Fruit fly (Drosophila melanogaster): ENCODE measurements around the gene CG31975.

The CG31975 gene

dm6 chr2L:182360-183144 is 41.8 kb upstream of the CG31975 start (continued):
- TF ChIP-seq Dref (GFP tag; IDR thresholded peaks at IDR 0.05), result no peak
- no peak for TF ChIP-seq ab (GFP tag; optimal IDR thresholded peaks at IDR 0.05)
- no peak for TF ChIP-seq Awh (GFP tag; IDR thresholded peaks at IDR 0.05)
- no peak for TF ChIP-seq TFAM (GFP tag; optimal IDR thresholded peaks at IDR 0.05)
- peak; percentile 40 for TF ChIP-seq trem (tag; optimal IDR thresholded peaks at IDR 0.05)
- TF ChIP-seq CG2120 (GFP tag; optimal IDR thresholded peaks at IDR 0.05), result no peak
- no peak for TF ChIP-seq CoRest (tag; optimal IDR thresholded peaks at IDR 0.05)
- no peak for TF ChIP-seq da (GFP tag; optimal IDR thresholded peaks at IDR 0.05)
- TF ChIP-seq CG14050 (GFP tag; IDR thresholded peaks at IDR 0.05), result no peak
- no peak for TF ChIP-seq peb (GFP tag; IDR thresholded peaks at IDR 0.05)
- no peak for TF ChIP-seq NC2β (GFP tag; optimal IDR thresholded peaks at IDR 0.05)
- TF ChIP-seq CG14014 (GFP tag; IDR thresholded peaks at IDR 0.05), result no peak
- peak; percentile 2 for TF ChIP-seq dm (GFP tag; optimal IDR thresholded peaks at IDR 0.05)
- peak in 1 of 2 experiments; percentile 28 for TF ChIP-seq Trl (optimal IDR thresholded peaks at IDR 0.05)
- TF ChIP-seq Trl (GFP tag; optimal IDR thresholded peaks at IDR 0.05), result no peak
- no peak for TF ChIP-seq CG7745 (tag; optimal IDR thresholded peaks at IDR 0.05)
- TF ChIP-seq CG4404 (GFP tag; IDR thresholded peaks at IDR 0.05), result no peak
- TF ChIP-seq kni (GFP tag; optimal IDR thresholded peaks at IDR 0.05), result no peak
- TF ChIP-seq otp (GFP tag; IDR thresholded peaks at IDR 0.05), result no peak
- no peak for TF ChIP-seq emc (GFP tag; optimal IDR thresholded peaks at IDR 0.05)
- no peak for TF ChIP-seq CG2116 (GFP tag; optimal IDR thresholded peaks at IDR 0.05)
- no peak for TF ChIP-seq CG5953 (GFP tag; IDR thresholded peaks at IDR 0.05)
- TF ChIP-seq cg (GFP tag; optimal IDR thresholded peaks at IDR 0.05), result peak; percentile 93
- no peak for TF ChIP-seq fd64A (GFP tag; optimal IDR thresholded peaks at IDR 0.05)
- TF ChIP-seq Mrtf (GFP tag; IDR thresholded peaks at IDR 0.05), result no peak
- no peak for TF ChIP-seq dati (GFP tag; IDR thresholded peaks at IDR 0.05)
- no peak for TF ChIP-seq CG8290 (GFP tag; optimal IDR thresholded peaks at IDR 0.05)
- no peak for TF ChIP-seq CG8290 (tag; optimal IDR thresholded peaks at IDR 0.05)
- TF ChIP-seq Xrp1 (GFP tag; IDR thresholded peaks at IDR 0.05), result no peak
- TF ChIP-seq h (optimal IDR thresholded peaks at IDR 0.05), result no peak
- TF ChIP-seq CHES-1-like (GFP tag; optimal IDR thresholded peaks at IDR 0.05), result peak; percentile 40
- no peak for TF ChIP-seq CG17829 (tag; optimal IDR thresholded peaks at IDR 0.05)
- TF ChIP-seq mirr (GFP tag; optimal IDR thresholded peaks at IDR 0.05), result no peak
- TF ChIP-seq Vsx1 (GFP tag; optimal IDR thresholded peaks at IDR 0.05), result no peak
- TF ChIP-seq lola (GFP tag; optimal IDR thresholded peaks at IDR 0.05), result no peak
- TF ChIP-seq CG11504 (tag; optimal IDR thresholded peaks at IDR 0.05), result peak; percentile 55
- TF ChIP-seq trh (GFP tag; optimal IDR thresholded peaks at IDR 0.05), result no peak
- TF ChIP-seq fd96Cb (tag; optimal IDR thresholded peaks at IDR 0.05), result no peak
- TF ChIP-seq Elba2 (GFP tag; optimal IDR thresholded peaks at IDR 0.05), result no peak
- TF ChIP-seq CG5245 (GFP tag; optimal IDR thresholded peaks at IDR 0.05), result no peak

dm6 chr2L:181020-181419 is 40.2 kb upstream of the CG31975 start:
- 0 out of 2 replicates have a peak, but pooled peaks have one; percentile 36 for TF ChIP-seq CG4360 (GFP tag; IDR thresholded peaks at IDR 0.05)
- TF ChIP-seq ewg (GFP tag; optimal IDR thresholded peaks at IDR 0.05), result peak; percentile 51
- TF ChIP-seq gcm2 (GFP tag; optimal IDR thresholded peaks at IDR 0.05), result no peak
- TF ChIP-seq CG5180 (GFP tag; optimal IDR thresholded peaks at IDR 0.05), result no peak
- peak; percentile 83 for TF ChIP-seq onecut (GFP tag; IDR thresholded peaks at IDR 0.05)
- no peak for TF ChIP-seq CG4730 (GFP tag; IDR thresholded peaks at IDR 0.05)
- TF ChIP-seq dysf (GFP tag; IDR thresholded peaks at IDR 0.05), result no peak
- TF ChIP-seq CG34376 (GFP tag; optimal IDR thresholded peaks at IDR 0.05), result no peak
- peak; percentile 86 for TF ChIP-seq scrt (GFP tag; optimal IDR thresholded peaks at IDR 0.05)
- peak; percentile 3 for TF ChIP-seq nerfin-1 (tag; optimal IDR thresholded peaks at IDR 0.05)
- TF ChIP-seq sug (tag; optimal IDR thresholded peaks at IDR 0.05), result no peak
- TF ChIP-seq abd-A (tag; optimal IDR thresholded peaks at IDR 0.05), result peak; percentile 84
- no peak for TF ChIP-seq sob (GFP tag; IDR thresholded peaks at IDR 0.05)
- no peak for TF ChIP-seq CG4617 (GFP tag; optimal IDR thresholded peaks at IDR 0.05; ENCODE audit: borderline replicate concordance)
- TF ChIP-seq Hr39 (optimal IDR thresholded peaks at IDR 0.05), result no peak
